Fruit fly (Drosophila melanogaster): ENCODE measurements around the gene CG12691.

CG12691 gene

DNA sequence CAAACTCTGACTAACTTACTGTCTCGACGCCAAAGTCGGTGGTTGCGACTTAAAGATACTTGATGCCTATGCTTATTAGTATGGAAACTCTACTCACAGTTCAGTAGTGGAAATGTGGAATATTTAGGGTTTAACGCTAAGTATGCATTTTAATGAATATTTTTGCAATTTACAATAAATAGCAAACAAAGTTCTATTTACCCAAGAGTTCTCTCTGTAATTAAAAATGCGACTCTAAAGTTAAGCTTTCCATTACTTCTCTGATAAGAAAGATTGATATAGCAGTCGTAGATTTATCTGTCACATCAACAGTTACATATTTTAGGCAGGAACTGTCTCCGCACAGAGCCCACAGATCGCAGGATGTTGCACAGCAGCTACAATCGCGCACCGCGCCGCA is at the start of gene CG12691:
TSS of gene CG12691 (plus strand) at position 301 of the 400 bp plus-strand sequence.
- TF ChIP-seq dac (GFP tag; optimal IDR thresholded peaks at IDR 0.05) (no peak), acj6 (GFP tag; optimal IDR thresholded peaks at IDR 0.05) (no peak), pdm3 (GFP tag; optimal IDR thresholded peaks at IDR 0.05) (no peak), CG7368 (GFP tag; optimal IDR thresholded peaks at IDR 0.05) (no peak), Sox102F (GFP tag; optimal IDR thresholded peaks at IDR 0.05) (no peak), CG31627 (GFP tag; optimal IDR thresholded peaks at IDR 0.05) (no peak), spab (GFP tag; optimal IDR thresholded peaks at IDR 0.05) (no peak), CG1621 (tag; optimal IDR thresholded peaks at IDR 0.05) (no peak), CG4318 (GFP tag; optimal IDR thresholded peaks at IDR 0.05) (no peak), CG32006 (GFP tag; optimal IDR thresholded peaks at IDR 0.05) (no peak)

- TF ChIP-seq CG11294 (GFP tag; IDR thresholded peaks at IDR 0.05) (no peak), Blimp-1 (GFP tag; optimal IDR thresholded peaks at IDR 0.05) (no peak), Met (GFP tag; optimal IDR thresholded peaks at IDR 0.05) (no peak), CG8319 (GFP tag; optimal IDR thresholded peaks at IDR 0.05) (no peak)
Observed at dm6 chrX:4217294-4217693, 48.6 kb upstream of the CG12691 start, which contains the start of gene CG15571. Gene CG15571, minus strand, starts transcription at chrX:4217394.

dm6 chrX:4217870-4218269 is 48.0 kb upstream of the CG12691 start, which contains the start of gene CG15570:
Gene CG15570, plus strand, starts transcription at chrX:4218170.
- TF ChIP-seq CG34406 (GFP tag; optimal IDR thresholded peaks at IDR 0.05): no peak
- TF ChIP-seq salr (GFP tag; optimal IDR thresholded peaks at IDR 0.05): no peak
- no peak for TF ChIP-seq acj6 (GFP tag; optimal IDR thresholded peaks at IDR 0.05)
- TF ChIP-seq ss (GFP tag; optimal IDR thresholded peaks at IDR 0.05): no peak
- no peak for TF ChIP-seq fd59A (GFP tag; optimal IDR thresholded peaks at IDR 0.05)
- TF ChIP-seq Eip78C (GFP tag): no peak
- TF ChIP-seq achi (GFP tag; optimal IDR thresholded peaks at IDR 0.05): no peak
- TF ChIP-seq Gug (GFP tag; IDR thresholded peaks at IDR 0.05): no peak
- no peak for TF ChIP-seq CG10631 (GFP tag; optimal IDR thresholded peaks at IDR 0.05)
- TF ChIP-seq net (GFP tag; optimal IDR thresholded peaks at IDR 0.05): no peak
- no peak for TF ChIP-seq CG15336 (GFP tag; IDR thresholded peaks at IDR 0.05)
- TF ChIP-seq Hr39 (GFP tag; optimal IDR thresholded peaks at IDR 0.05): no peak
- TF ChIP-seq CG6792 (GFP tag; optimal IDR thresholded peaks at IDR 0.05): no peak
- no peak for TF ChIP-seq vri (GFP tag; optimal IDR thresholded peaks at IDR 0.05)
- TF ChIP-seq dsx (GFP tag; optimal IDR thresholded peaks at IDR 0.05; ENCODE audit: poor library complexity, severe bottlenecking): no peak
- TF ChIP-seq CG3032 (tag; optimal IDR thresholded peaks at IDR 0.05): no peak

- TF ChIP-seq CG7368 (GFP tag; optimal IDR thresholded peaks at IDR 0.05) (no peak), eg (GFP tag; IDR thresholded peaks at IDR 0.05) (0 out of 3 replicates have a peak, but pooled peaks have one; percentile 15), svp (GFP tag) (peak; percentile 36), Eip78C (GFP tag) (peak; percentile 57)
Observed at dm6 chrX:4225020-4225419, 40.9 kb upstream of the CG12691 start.

dm6 chrX:4240146-4240545 is 25.8 kb upstream of the CG12691 start:
- TF ChIP-seq Gug (GFP tag; IDR thresholded peaks at IDR 0.05): no peak
- TF ChIP-seq Hr4 (GFP tag; optimal IDR thresholded peaks at IDR 0.05): no peak
- TF ChIP-seq Smox (GFP tag; optimal IDR thresholded peaks at IDR 0.05): no peak
- no peak for TF ChIP-seq Sox102F (GFP tag; optimal IDR thresholded peaks at IDR 0.05)
- TF ChIP-seq CG11902 (GFP tag; optimal IDR thresholded peaks at IDR 0.05): no peak
- TF ChIP-seq esn (GFP tag; optimal IDR thresholded peaks at IDR 0.05): no peak
- TF ChIP-seq Met (GFP tag; optimal IDR thresholded peaks at IDR 0.05): no peak
- no peak for TF ChIP-seq fd59A (GFP tag; optimal IDR thresholded peaks at IDR 0.05)
- TF ChIP-seq eg (GFP tag; IDR thresholded peaks at IDR 0.05): no peak
- TF ChIP-seq achi (GFP tag; optimal IDR thresholded peaks at IDR 0.05): no peak
- TF ChIP-seq Eip75B (GFP tag; optimal IDR thresholded peaks at IDR 0.05): no peak
- no peak for TF ChIP-seq CG3032 (tag; optimal IDR thresholded peaks at IDR 0.05)
- no peak for TF ChIP-seq Eip93F (GFP tag; optimal IDR thresholded peaks at IDR 0.05)
- no peak for TF ChIP-seq CG34406 (GFP tag; optimal IDR thresholded peaks at IDR 0.05)
- TF ChIP-seq lz (GFP tag; optimal IDR thresholded peaks at IDR 0.05): no peak
- no peak for TF ChIP-seq CG10669 (GFP tag; optimal IDR thresholded peaks at IDR 0.05)
- no peak for TF ChIP-seq CG3919 (GFP tag; optimal IDR thresholded peaks at IDR 0.05)
- no peak for TF ChIP-seq OdsH (GFP tag; optimal IDR thresholded peaks at IDR 0.05)
- no peak for TF ChIP-seq CG10631 (GFP tag; optimal IDR thresholded peaks at IDR 0.05)
- TF ChIP-seq dac (GFP tag; optimal IDR thresholded peaks at IDR 0.05): no peak
